Worm (Caenorhabditis elegans) whole organism, young adult: Measurements from ENCODE around the gene srh-55.

Experiments used
- B0035.1 ChIP-seq: sonication (generic microtip); optimal IDR thresholded peaks from 2 replicates; lab custom pipeline; 2016; ENCODE audit warnings: missing genetic modification characterization, mild to moderate bottlenecking, missing compliant biosample characterization, missing genotype, missing genetic modification reagents
- B0261.1 ChIP-seq: sonication (generic microtip); optimal IDR thresholded peaks from 2 replicates; lab custom pipeline; 2016; ENCODE audit warnings: mild to moderate bottlenecking, missing genetic modification characterization, moderate library complexity, missing compliant biosample characterization
- D2030.7 ChIP-seq: fragments of 200-800 bp; sonication (Bioruptor generic); IDR thresholded peaks from 2 replicates; pipeline ENCODE4 v1.3.6; 2022; ENCODE audit warnings: missing genetic modification reagents, missing genetic modification characterization, missing compliant biosample characterization
- F33H1.4 ChIP-seq: fragments of 200-800 bp; sonication (Bioruptor generic); IDR thresholded peaks from 2 replicates; pipeline ENCODE4 v1.3.6; 2022; ENCODE audit warnings: missing genetic modification reagents, missing genetic modification characterization, missing compliant biosample characterization
- F37B4.10 ChIP-seq: fragments of 200-800 bp; sonication (Bioruptor generic); IDR thresholded peaks from 2 replicates; pipeline ENCODE4 v1.3.6; 2022; ENCODE audit warnings: missing genetic modification characterization, missing compliant biosample characterization
- F49E8.2 ChIP-seq: sonication (generic microtip); optimal IDR thresholded peaks from 3 replicates; lab custom pipeline; 2017; ENCODE audit warnings: missing genetic modification characterization, mild to moderate bottlenecking, missing compliant biosample characterization, antibody characterized with exemption, moderate library complexity; ENCODE audit not compliant: insufficient read depth
- F57C9.4 ChIP-seq: sonication (generic microtip); optimal IDR thresholded peaks from 2 replicates; lab custom pipeline; 2017; ENCODE audit warnings: mild to moderate bottlenecking, missing genetic modification characterization, missing compliant biosample characterization
- Y53F4B.3 ChIP-seq: fragments of 200-800 bp; sonication (Bioruptor generic); IDR thresholded peaks from 2 replicates; pipeline ENCODE4 v1.3.6; 2022; ENCODE audit warnings: missing genetic modification reagents, missing genetic modification characterization, missing compliant biosample characterization
- Y67H2A.10 ChIP-seq: fragments of 200-800 bp; sonication (Bioruptor generic); conservative IDR thresholded peaks from 2 replicates; pipeline ENCODE4 v1.3.6; 2022; ENCODE audit warnings: missing genetic modification reagents, missing genetic modification characterization, missing compliant biosample characterization
- Y79H2A.3 ChIP-seq: fragments of 200-800 bp; sonication (Bioruptor generic); conservative IDR thresholded peaks from 2 replicates; pipeline ENCODE4 v1.3.6; 2022; ENCODE audit warnings: missing genetic modification reagents, missing genetic modification characterization, missing compliant biosample characterization
- Y95B8A.8 ChIP-seq: fragments of 200-800 bp; sonication (Bioruptor generic); IDR thresholded peaks from 2 replicates; pipeline ENCODE4 v1.3.6; 2022; ENCODE audit warnings: missing genetic modification reagents, missing genetic modification characterization, missing compliant biosample characterization
- aptf-2 ChIP-seq: fragments of 200-800 bp; sonication (Bioruptor generic); conservative IDR thresholded peaks from 2 replicates; pipeline ENCODE4 v1.3.6; 2022; ENCODE audit warnings: missing genetic modification reagents, missing genetic modification characterization, missing compliant biosample characterization
- attf-3 ChIP-seq: fragments of 200-800 bp; sonication (Bioruptor generic); conservative IDR thresholded peaks from 2 replicates; pipeline ENCODE4 v1.3.6; 2022; ENCODE audit warnings: missing genetic modification reagents, missing genetic modification characterization, missing compliant biosample characterization
- attf-5 ChIP-seq: fragments of 200-800 bp; sonication (Bioruptor generic); optimal IDR thresholded peaks from 2 replicates; lab custom pipeline; 2018; ENCODE audit warnings: mild to moderate bottlenecking, missing genetic modification characterization, missing compliant biosample characterization
- attf-6 ChIP-seq: fragments of 200-800 bp; sonication (Bioruptor generic); IDR thresholded peaks from 2 replicates; pipeline ENCODE4 v1.3.6; 2022; ENCODE audit warnings: missing genetic modification reagents, missing genetic modification characterization, missing compliant biosample characterization
- ccch-3 ChIP-seq: fragments of 200-800 bp; sonication (Bioruptor generic); optimal IDR thresholded peaks from 2 replicates; lab custom pipeline; 2018; ENCODE audit warnings: mild to moderate bottlenecking, missing genetic modification characterization, missing compliant biosample characterization
- cebp-1 ChIP-seq, 2 experiments: fragments of 200-800 bp in 1 of 2; sonication (Bioruptor generic) in 1 of 2; sonication (generic microtip) in 1 of 2; IDR thresholded peaks in 1 of 2; optimal IDR thresholded peaks in 1 of 2; 2 replicates each; pipeline versions ENCODE4 v1.3.6 to Lab custom; 2017 to 2022; ENCODE audit warnings: missing compliant biosample characterization in 2 of 2, missing genetic modification characterization in 2 of 2, mild to moderate bottlenecking in 1 of 2, missing genetic modification reagents in 1 of 2, moderate library complexity in 1 of 2
- cebp-2 ChIP-seq: fragments of 200-800 bp; sonication (Bioruptor generic); IDR thresholded peaks from 2 replicates; pipeline ENCODE4 v1.3.6; 2022; ENCODE audit warnings: missing genetic modification characterization, missing compliant biosample characterization
- ceh-100 ChIP-seq: fragments of 200-800 bp; sonication (Bioruptor generic); IDR thresholded peaks from 2 replicates; pipeline ENCODE4 v1.3.6; 2022; ENCODE audit warnings: missing genetic modification reagents, missing genetic modification characterization, missing compliant biosample characterization
- ceh-79 ChIP-seq: sonication (generic microtip); optimal IDR thresholded peaks from 2 replicates; lab custom pipeline; 2017; ENCODE audit warnings: mild to moderate bottlenecking, missing genetic modification characterization, missing compliant biosample characterization
- chd-7 ChIP-seq: sonication (generic microtip); optimal IDR thresholded peaks from 2 replicates; lab custom pipeline; 2016; ENCODE audit warnings: mild to moderate bottlenecking, missing genetic modification characterization, moderate library complexity, missing compliant biosample characterization
- die-1 ChIP-seq: sonication (generic microtip); optimal IDR thresholded peaks from 2 replicates; lab custom pipeline; 2016; ENCODE audit warnings: missing genotype, mild to moderate bottlenecking, missing genetic modification characterization, missing compliant biosample characterization
- dpff-1 ChIP-seq: sonication (generic microtip); optimal IDR thresholded peaks from 2 replicates; lab custom pipeline; 2017; ENCODE audit warnings: mild to moderate bottlenecking, missing genetic modification characterization, missing compliant biosample characterization
- egl-18 ChIP-seq: fragments of 200-800 bp; sonication (Bioruptor generic); IDR thresholded peaks from 2 replicates; pipeline ENCODE4 v1.3.6; 2022; ENCODE audit warnings: missing genetic modification reagents, missing genetic modification characterization, missing compliant biosample characterization
- egl-44 ChIP-seq: fragments of 200-800 bp; sonication (Bioruptor generic); IDR thresholded peaks from 2 replicates; pipeline ENCODE4 v1.3.6; 2022; ENCODE audit warnings: missing genetic modification reagents, missing genetic modification characterization, missing compliant biosample characterization
- fkh-3 ChIP-seq: sonication (generic microtip); optimal IDR thresholded peaks from 2 replicates; lab custom pipeline; 2016; ENCODE audit warnings: mild to moderate bottlenecking, missing genetic modification characterization, missing compliant biosample characterization
- hmg-1.2 ChIP-seq: fragments of 200-800 bp; sonication (Bioruptor generic); IDR thresholded peaks from 2 replicates; pipeline ENCODE4 v1.3.6; 2022; ENCODE audit warnings: missing genetic modification reagents, missing genetic modification characterization, missing compliant biosample characterization
- hmg-20 ChIP-seq: fragments of 200-800 bp; sonication (Bioruptor generic); IDR thresholded peaks from 2 replicates; pipeline ENCODE4 v1.3.6; 2022; ENCODE audit warnings: missing genetic modification reagents, missing genetic modification characterization, missing compliant biosample characterization
- lag-1 ChIP-seq: fragments of 200-800 bp; sonication (Bioruptor generic); IDR thresholded peaks from 2 replicates; pipeline ENCODE4 v1.3.6; 2022; ENCODE audit warnings: missing genetic modification reagents, missing genetic modification characterization, missing compliant biosample characterization
- let-607 ChIP-seq, 2 experiments: fragments of 200-800 bp in 1 of 2; sonication (Bioruptor generic) in 1 of 2; sonication (generic microtip) in 1 of 2; optimal IDR thresholded peaks; 2 replicates each; lab custom pipeline; 2016 to 2018; ENCODE audit warnings: mild to moderate bottlenecking in 2 of 2, missing compliant biosample characterization in 2 of 2, missing genetic modification characterization in 2 of 2, moderate library complexity in 2 of 2, missing genotype in 1 of 2
- lin-54 ChIP-seq: fragments of 200-800 bp; sonication (Bioruptor generic); optimal IDR thresholded peaks from 2 replicates; lab custom pipeline; 2018; ENCODE audit warnings: mild to moderate bottlenecking, missing genetic modification characterization, missing compliant biosample characterization
- lsy-27 ChIP-seq: sonication (generic microtip); optimal IDR thresholded peaks from 2 replicates; lab custom pipeline; 2017; ENCODE audit warnings: missing genetic modification characterization, mild to moderate bottlenecking, missing compliant biosample characterization, antibody characterized with exemption, missing genotype, borderline replicate concordance; ENCODE audit not compliant: insufficient read depth
- madf-6 ChIP-seq: fragments of 200-800 bp; sonication (Bioruptor generic); IDR thresholded peaks from 2 replicates; pipeline ENCODE4 v1.3.6; 2022; ENCODE audit warnings: missing genetic modification reagents, missing genetic modification characterization, missing compliant biosample characterization
- mcd-1 ChIP-seq: fragments of 200-800 bp; sonication (Bioruptor generic); IDR thresholded peaks from 2 replicates; pipeline ENCODE4 v1.3.6; 2022; ENCODE audit warnings: missing genetic modification reagents, missing genetic modification characterization, missing compliant biosample characterization
- mel-28 ChIP-seq: sonication (generic microtip); optimal IDR thresholded peaks from 2 replicates; lab custom pipeline; 2016; ENCODE audit warnings: borderline replicate concordance, mild to moderate bottlenecking, missing genetic modification characterization, missing compliant biosample characterization
- mes-4 ChIP-seq: sonication (generic microtip); optimal IDR thresholded peaks from 2 replicates; lab custom pipeline; 2016; ENCODE audit warnings: missing genotype, missing genetic modification characterization, missing compliant biosample characterization
- nfya-2 ChIP-seq: fragments of 200-800 bp; sonication (Bioruptor generic); IDR thresholded peaks from 2 replicates; pipeline ENCODE4 v1.3.6; 2022; ENCODE audit warnings: missing genetic modification reagents, missing genetic modification characterization, missing compliant biosample characterization
- nhr-27 ChIP-seq: fragments of 200-800 bp; sonication (Bioruptor generic); optimal IDR thresholded peaks from 2 replicates; lab custom pipeline; 2018; ENCODE audit warnings: mild to moderate bottlenecking, missing genetic modification characterization, moderate library complexity, missing compliant biosample characterization
- nhr-90 ChIP-seq: sonication (generic microtip); optimal IDR thresholded peaks from 2 replicates; lab custom pipeline; 2016; ENCODE audit warnings: missing genotype, mild to moderate bottlenecking, missing genetic modification characterization, missing compliant biosample characterization
- pha-4 ChIP-seq: fragments of 150-350 bp; sonication (generic microtip); optimal IDR thresholded peaks from 2 replicates; lab custom pipeline; 2014; ENCODE audit warnings: missing biosample characterization, missing genetic modification reagents, missing genetic modification characterization
- snpc-1.3 ChIP-seq: sonication (generic microtip); optimal IDR thresholded peaks from 2 replicates; lab custom pipeline; 2017; ENCODE audit warnings: missing genetic modification characterization, mild to moderate bottlenecking, missing compliant biosample characterization, antibody characterized with exemption, moderate library complexity, missing genotype, missing genetic modification reagents; ENCODE audit not compliant: insufficient read depth
- snpc-4 ChIP-seq, 5 experiments: fragments of 150-350 bp in 1 of 5; sonication (generic microtip) in 4 of 5; optimal IDR thresholded peaks; 2 replicates each; lab custom pipeline; 2014 to 2018; ENCODE audit warnings: missing genetic modification characterization in 5 of 5, missing biosample characterization in 3 of 5, antibody characterized with exemption in 2 of 5, mild to moderate bottlenecking in 2 of 5, missing compliant biosample characterization in 2 of 5, missing genotype in 2 of 5, moderate library complexity in 2 of 5, missing genetic modification reagents in 1 of 5
- sptf-2 ChIP-seq: fragments of 200-800 bp; sonication (Bioruptor generic); optimal IDR thresholded peaks from 2 replicates; lab custom pipeline; 2018; ENCODE audit warnings: mild to moderate bottlenecking, missing genetic modification characterization, missing compliant biosample characterization
- tbp1 ChIP-seq: fragments of 200-800 bp; sonication (Bioruptor generic); optimal IDR thresholded peaks from 2 replicates; lab custom pipeline; 2018; ENCODE audit warnings: mild to moderate bottlenecking, missing genetic modification characterization, missing compliant biosample characterization
- unc-62 ChIP-seq: fragments of 150-350 bp; optimal IDR thresholded peaks from 2 replicates; lab custom pipeline; 2014; ENCODE audit warnings: missing biosample characterization, missing genetic modification reagents, missing genetic modification characterization
- zim-3 ChIP-seq: sonication (generic microtip); optimal IDR thresholded peaks from 2 replicates; lab custom pipeline; 2017; ENCODE audit warnings: mild to moderate bottlenecking, missing genetic modification characterization, moderate library complexity, missing compliant biosample characterization
- ztf-6 ChIP-seq: fragments of 200-800 bp; sonication (Bioruptor generic); IDR thresholded peaks from 2 replicates; pipeline ENCODE4 v1.3.6; 2022; ENCODE audit warnings: missing genetic modification reagents, missing genetic modification characterization, missing compliant biosample characterization

The srh-55 gene

ce11 chrV:15143798-15144197, 9.6 kb upstream of the srh-55 start, which contains the start of gene K08F9.4:
Gene K08F9.4, plus strand, starts transcription at chrV:15144019.
- TF ChIP-seq lin-54 (GFP tag; lab: Kevin White, UChicago) (peak; percentile 8), snpc-1.3 (no peak), D2030.7 (GFP tag; lab: Robert Waterston, UW) (no peak), ccch-3 (GFP tag; lab: Kevin White, UChicago) (no peak), tbp1 (GFP tag; lab: Kevin White, UChicago) (no peak), cebp-2 (no peak), ceh-79 (no peak), Y95B8A.8 (no peak), nhr-90 (no peak), egl-18 (GFP tag; lab: Robert Waterston, UW) (no peak), pha-4 (tag; lab: Kevin White, UChicago) (no peak), Y53F4B.3 (GFP tag; lab: Robert Waterston, UW) (no peak), hmg-1.2 (GFP tag; lab: Robert Waterston, UW) (peak; percentile 92), B0035.1 (tag; lab: Kevin White, UChicago) (no peak), ceh-100 (GFP tag; lab: Robert Waterston, UW) (peak; percentile 88), F37B4.10 (GFP tag; lab: Robert Waterston, UW) (no peak), mcd-1 (peak; percentile 86), dpff-1 (tag; lab: Kevin White, UChicago) (no peak), attf-6 (GFP tag; lab: Robert Waterston, UW) (no peak), mes-4 (tag; lab: Kevin White, UChicago) (no peak), fkh-3 (tag; lab: Kevin White, UChicago) (no peak), sptf-2 (GFP tag; lab: Kevin White, UChicago) (no peak), zim-3 (tag; lab: Kevin White, UChicago) (no peak), F49E8.2 (tag; lab: Kevin White, UChicago) (no peak), snpc-4 (GFP tag; optimal IDR thresholded peaks at IDR 0.05; lab: Kevin White, UChicago) (no peak), snpc-4 (tag; optimal IDR thresholded peaks at IDR 0.05; lab: Kevin White, UChicago) (peak in 1 of 4 experiments; percentile 7), F57C9.4 (tag; lab: Kevin White, UChicago) (no peak), let-607 (tag; optimal IDR thresholded peaks at IDR 0.05; lab: Kevin White, UChicago) (no peak), Y67H2A.10 (GFP tag; lab: Robert Waterston, UW) (no peak), die-1 (no peak), attf-5 (GFP tag; lab: Kevin White, UChicago) (peak; percentile 1), lag-1 (GFP tag; lab: Robert Waterston, UW) (no peak), egl-44 (GFP tag; lab: Robert Waterston, UW) (no peak), B0261.1 (tag; lab: Kevin White, UChicago) (no peak), nhr-27 (no peak)
- TF ChIP-seq, all 124 proteins: peak for 6

- TF ChIP-seq aptf-2 (GFP tag; lab: Robert Waterston, UW) (no peak), ztf-6 (no peak), lsy-27 (tag; lab: Kevin White, UChicago) (no peak), attf-3 (no peak), Y79H2A.3 (GFP tag; lab: Robert Waterston, UW) (no peak), nfya-2 (no peak), madf-6 (no peak), nhr-27 (no peak), chd-7 (tag; lab: Kevin White, UChicago) (no peak), F33H1.4 (GFP tag; lab: Robert Waterston, UW) (no peak), unc-62 (GFP tag; lab: Kevin White, UChicago) (no peak), hmg-20 (GFP tag; lab: Robert Waterston, UW) (no peak), mel-28 (no peak), cebp-1 (GFP tag; IDR thresholded peaks at IDR 0.05; lab: Robert Waterston, UW) (no peak), cebp-1 (tag; optimal IDR thresholded peaks at IDR 0.05; lab: Kevin White, UChicago) (no peak)
These were observed 5.6 kb upstream of the srh-55 start, which contains the start of gene T09F5.20 for ce11 chrV:15147776-15148175. Gene T09F5.20, minus strand, starts transcription at chrV:15147876.
